Worm (Caenorhabditis elegans): ENCODE data around the gene nipa-1.

The nipa-1 gene

ce11 chrIII:3139144-3139543 is 12.2 kb upstream of the nipa-1 start, which contains the start of gene mec-12:
TSS of gene mec-12 (minus strand) at chrIII:3139234.
- TF ChIP-seq nhr-43 (tag; optimal IDR thresholded peaks at IDR 0.05; ENCODE audit: poor library complexity, severe bottlenecking), result no peak
- peak; percentile 19 for TF ChIP-seq hmg-11 (tag; optimal IDR thresholded peaks at IDR 0.05)
- TF ChIP-seq nfya-1 (tag; optimal IDR thresholded peaks at IDR 0.05; ENCODE audit: insufficient read depth), result peak; percentile 58
- no peak for TF ChIP-seq fos-1 (tag; optimal IDR thresholded peaks at IDR 0.05)
- TF ChIP-seq eor-1 (tag; optimal IDR thresholded peaks at IDR 0.05), result no peak

ce11 chrIII:3138087-3138486 is 11.2 kb upstream of the nipa-1 start:
- TF ChIP-seq nfya-1 (tag; optimal IDR thresholded peaks at IDR 0.05; ENCODE audit: insufficient read depth), result peak; percentile 3
- no peak for TF ChIP-seq ztf-11 (tag; optimal IDR thresholded peaks at IDR 0.05)

ce11 chrIII:3136325-3137001 is 9.5 kb upstream of the nipa-1 start:
- no peak for TF ChIP-seq nhr-28 (tag; optimal IDR thresholded peaks at IDR 0.05)
- TF ChIP-seq unc-62 (GFP tag; optimal IDR thresholded peaks at IDR 0.05), result no peak
- no peak for TF ChIP-seq nhr-67 (tag; optimal IDR thresholded peaks at IDR 0.05)
- TF ChIP-seq nhr-11 (tag; optimal IDR thresholded peaks at IDR 0.05), result no peak
- TF ChIP-seq pha-4 (tag; optimal IDR thresholded peaks at IDR 0.05), result no peak
- TF ChIP-seq egl-5 (tag; optimal IDR thresholded peaks at IDR 0.05), result no peak
- no peak for TF ChIP-seq ztf-11 (tag; optimal IDR thresholded peaks at IDR 0.05)
- no peak for TF ChIP-seq sea-2 (GFP tag; optimal IDR thresholded peaks at IDR 0.05)
- TF ChIP-seq jun-1 (tag; optimal IDR thresholded peaks at IDR 0.05), result no peak
- no peak for TF ChIP-seq lin-15B (tag; optimal IDR thresholded peaks at IDR 0.05)
- TF ChIP-seq nhr-12 (tag; optimal IDR thresholded peaks at IDR 0.05), result no peak
- no peak for TF ChIP-seq elt-3 (tag; optimal IDR thresholded peaks at IDR 0.05)
- TF ChIP-seq fkh-2 (tag; optimal IDR thresholded peaks at IDR 0.05), result no peak
- TF ChIP-seq nhr-77 (tag; optimal IDR thresholded peaks at IDR 0.05), result no peak
- no peak for TF ChIP-seq ceh-16 (tag; optimal IDR thresholded peaks at IDR 0.05)

- peak; percentile 12 for TF ChIP-seq pqm-1 (tag; optimal IDR thresholded peaks at IDR 0.05)
- no peak for TF ChIP-seq ceh-82 (tag; optimal IDR thresholded peaks at IDR 0.05)
- peak; percentile 13 for TF ChIP-seq elt-2 (tag; optimal IDR thresholded peaks at IDR 0.05)
These were observed 2.1 kb upstream of the nipa-1 start, which contains the start of gene Y53G8B.1 for ce11 chrIII:3129036-3129435. TSS of gene Y53G8B.1 (plus strand) at chrIII:3129277.

ce11 chrIII:3127613-3128012 is 689 bp upstream of the nipa-1 start:
- TF ChIP-seq nhr-12 (tag; optimal IDR thresholded peaks at IDR 0.05) (no peak), ceh-82 (tag; optimal IDR thresholded peaks at IDR 0.05) (no peak), aly-2 (tag; optimal IDR thresholded peaks at IDR 0.05) (no peak), pqm-1 (tag; optimal IDR thresholded peaks at IDR 0.05) (peak; percentile 20), fos-1 (tag; optimal IDR thresholded peaks at IDR 0.05) (no peak), unc-62 (GFP tag; optimal IDR thresholded peaks at IDR 0.05) (no peak), ama-1 (optimal IDR thresholded peaks at IDR 0.05) (no peak), elt-2 (tag; optimal IDR thresholded peaks at IDR 0.05) (peak; percentile 61), fkh-2 (tag; optimal IDR thresholded peaks at IDR 0.05) (no peak), eor-1 (tag; optimal IDR thresholded peaks at IDR 0.05) (no peak), mdl-1 (tag; optimal IDR thresholded peaks at IDR 0.05) (no peak), nhr-23 (tag; optimal IDR thresholded peaks at IDR 0.05) (no peak), zag-1 (tag; optimal IDR thresholded peaks at IDR 0.05) (no peak), egl-5 (tag; optimal IDR thresholded peaks at IDR 0.05) (no peak), pha-4 (tag; optimal IDR thresholded peaks at IDR 0.05) (peak; percentile 10), nhr-76 (tag; optimal IDR thresholded peaks at IDR 0.05) (no peak), R02D3.7 (tag; optimal IDR thresholded peaks at IDR 0.05) (no peak), daf-12 (tag; optimal IDR thresholded peaks at IDR 0.05) (no peak), elt-1 (tag; optimal IDR thresholded peaks at IDR 0.05) (no peak), nhr-28 (tag; optimal IDR thresholded peaks at IDR 0.05) (no peak), sea-2 (GFP tag; optimal IDR thresholded peaks at IDR 0.05) (no peak), nhr-77 (tag; optimal IDR thresholded peaks at IDR 0.05) (no peak), lsy-12 (tag; optimal IDR thresholded peaks at IDR 0.05) (no peak), tbx-2 (tag; optimal IDR thresholded peaks at IDR 0.05) (no peak), nfya-1 (tag; optimal IDR thresholded peaks at IDR 0.05; ENCODE audit: insufficient read depth) (peak; percentile 66), ceh-28 (tag; optimal IDR thresholded peaks at IDR 0.05) (peak; percentile 48), nhr-11 (tag; optimal IDR thresholded peaks at IDR 0.05) (no peak), mml-1 (tag; optimal IDR thresholded peaks at IDR 0.05) (no peak), ztf-11 (tag; optimal IDR thresholded peaks at IDR 0.05) (no peak), elt-3 (tag; optimal IDR thresholded peaks at IDR 0.05) (no peak), jun-1 (tag; optimal IDR thresholded peaks at IDR 0.05) (no peak), hmg-11 (tag; optimal IDR thresholded peaks at IDR 0.05) (peak; percentile 75), ceh-9 (tag; optimal IDR thresholded peaks at IDR 0.05) (no peak), nhr-25 (tag; optimal IDR thresholded peaks at IDR 0.05) (no peak)
